Fruit fly (Drosophila melanogaster): ENCODE data around the gene sina.
A peak's percentile ranks its signal among the peaks of the same experiment; 100 is the strongest.

The sina gene

DNA sequence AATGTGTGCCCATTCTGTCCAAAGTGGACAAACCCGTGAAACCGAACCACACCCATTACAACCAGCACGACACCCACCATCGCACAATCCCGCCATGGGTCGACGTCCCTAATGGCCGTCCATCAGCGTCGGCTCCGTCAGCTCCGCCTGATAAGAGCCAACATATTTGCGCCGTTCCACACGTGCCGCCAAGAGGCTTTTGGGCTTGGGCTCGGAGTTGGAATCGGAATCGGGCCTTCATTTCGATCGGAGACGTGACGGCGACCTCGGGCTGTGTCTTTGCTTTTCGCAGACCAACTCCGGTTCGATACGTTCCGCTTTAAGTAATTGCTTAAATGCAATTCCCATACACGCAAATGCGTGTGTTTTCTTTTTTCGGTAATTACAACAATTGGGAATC lies 1.7 kb downstream of the sina start (continued):
- TF ChIP-seq aop (GFP tag; IDR thresholded peaks at IDR 0.05) (no peak), CG18599 (GFP tag; optimal IDR thresholded peaks at IDR 0.05) (no peak), CG7357 (GFP tag; IDR thresholded peaks at IDR 0.05) (no peak), CG4404 (GFP tag; IDR thresholded peaks at IDR 0.05) (no peak), CG10462 (GFP tag; optimal IDR thresholded peaks at IDR 0.05) (no peak), Sox100B (GFP tag; optimal IDR thresholded peaks at IDR 0.05) (no peak), schlank (tag; optimal IDR thresholded peaks at IDR 0.05) (no peak), CG16779 (GFP tag; IDR thresholded peaks at IDR 0.05) (peak; percentile 47; the same call in 1 of the 2 replicates), HHEX (GFP tag; optimal IDR thresholded peaks at IDR 0.05) (no peak), CG14014 (GFP tag; IDR thresholded peaks at IDR 0.05) (no peak), CG2116 (GFP tag; optimal IDR thresholded peaks at IDR 0.05) (no peak), Nf-YB (GFP tag; optimal IDR thresholded peaks at IDR 0.05) (no peak), Hr3 (GFP tag; optimal IDR thresholded peaks at IDR 0.05) (no peak), CHES-1-like (GFP tag; optimal IDR thresholded peaks at IDR 0.05) (no peak), so (GFP tag; IDR thresholded peaks at IDR 0.05) (no peak), zen2 (GFP tag; IDR thresholded peaks at IDR 0.05; ENCODE audit: partially characterized antibody) (no peak), zen (tag; optimal IDR thresholded peaks at IDR 0.05) (no peak), CG14667 (GFP tag; IDR thresholded peaks at IDR 0.05) (no peak)

DNA sequence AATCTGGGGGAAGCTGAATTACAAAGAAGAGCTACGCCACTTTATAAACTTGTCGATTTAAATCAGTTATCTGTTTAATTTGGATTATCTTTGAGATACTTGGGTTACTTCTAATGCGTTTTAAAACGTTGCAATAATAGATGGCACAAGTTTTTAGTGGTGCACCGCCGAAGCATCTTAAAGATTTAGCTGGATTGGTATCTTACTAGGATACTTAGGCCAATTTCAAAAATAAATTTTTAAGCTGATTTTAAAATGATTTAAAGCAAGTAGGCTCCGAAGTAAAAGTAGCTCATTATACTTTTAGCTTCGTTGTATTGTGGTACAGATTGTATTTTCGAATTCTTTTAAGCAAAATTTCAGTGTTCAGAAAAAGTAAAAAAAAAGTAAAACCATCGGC lies 5.2 kb downstream of the sina start, which contains the start of gene sinah:
TSS of gene sinah (plus strand) at position 301 of the 400 bp plus-strand sequence.
- TF ChIP-seq CG17568 (GFP tag; optimal IDR thresholded peaks at IDR 0.05) (no peak), CG17829 (tag; optimal IDR thresholded peaks at IDR 0.05) (no peak), CG15514 (GFP tag; optimal IDR thresholded peaks at IDR 0.05) (no peak), zen2 (GFP tag; IDR thresholded peaks at IDR 0.05; ENCODE audit: partially characterized antibody) (no peak), HHEX (GFP tag; optimal IDR thresholded peaks at IDR 0.05) (no peak), pros (GFP tag; optimal IDR thresholded peaks at IDR 0.05) (no peak), bowl (GFP tag; IDR thresholded peaks at IDR 0.05) (no peak), jing (GFP tag; optimal IDR thresholded peaks at IDR 0.05) (no peak), Sox102F (GFP tag; optimal IDR thresholded peaks at IDR 0.05) (no peak), CG10431 (GFP tag; optimal IDR thresholded peaks at IDR 0.05) (no peak), CG8281 (tag; optimal IDR thresholded peaks at IDR 0.05) (no peak), slp2 (GFP tag; optimal IDR thresholded peaks at IDR 0.05) (no peak)

DNA sequence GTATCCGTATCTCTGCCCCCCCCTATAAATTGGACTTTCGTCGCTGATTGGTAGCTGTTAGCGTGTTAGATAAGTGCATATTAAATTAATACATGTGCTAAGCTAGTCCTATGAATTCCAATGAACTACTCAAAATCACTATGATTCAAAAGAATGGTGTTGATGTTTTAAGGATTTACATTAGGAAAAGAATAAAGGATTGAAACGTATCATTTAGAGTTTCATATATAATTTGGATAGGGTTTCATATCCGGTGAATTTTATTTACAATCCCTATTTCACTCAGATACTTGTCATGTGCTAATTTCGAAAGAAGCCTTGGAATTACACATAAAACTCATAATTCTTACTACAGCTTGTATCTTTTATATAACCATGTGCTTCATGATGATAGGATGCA lies 6.8 kb downstream of the sina start, which contains the start of gene CG13029:
TSS of gene CG13029 (plus strand) at position 301 of the 400 bp plus-strand sequence.
- peak in 1 of 2 experiments; percentile 5 for TF ChIP-seq Pdp1 (GFP tag; optimal IDR thresholded peaks at IDR 0.05)
- TF ChIP-seq emc (GFP tag; optimal IDR thresholded peaks at IDR 0.05): no peak

DNA sequence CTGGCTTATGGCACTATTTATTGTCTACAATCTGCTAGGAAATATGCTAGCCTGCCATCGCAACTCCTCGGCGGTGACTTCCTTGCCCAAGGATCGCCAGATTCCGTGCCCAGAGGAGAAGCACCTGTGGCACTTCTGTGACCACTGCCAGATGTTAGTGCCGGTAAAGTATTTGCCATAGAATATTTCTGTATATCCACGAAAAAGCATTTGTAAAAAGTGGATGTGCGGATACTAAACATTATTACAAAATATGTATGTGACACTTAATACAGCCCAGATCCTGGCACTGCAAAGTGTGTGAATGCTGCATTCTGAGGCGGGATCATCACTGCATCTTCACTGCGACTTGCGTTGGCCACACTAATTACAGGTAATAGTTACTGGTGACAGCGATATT lies 7.3 kb downstream of the sina start:
- 0 out of 3 replicates have a peak, but pooled peaks have one; percentile 27 for TF ChIP-seq CG17361 (GFP tag; IDR thresholded peaks at IDR 0.05)
- TF ChIP-seq Lhr (GFP tag; optimal IDR thresholded peaks at IDR 0.05): peak; percentile 11
- peak; percentile 36 for TF ChIP-seq BEAF-32 (GFP tag; optimal IDR thresholded peaks at IDR 0.05)
- no peak for TF ChIP-seq Dip2 (GFP tag; IDR thresholded peaks at IDR 0.05)
- TF ChIP-seq Trl (optimal IDR thresholded peaks at IDR 0.05): no peak
- TF ChIP-seq Trl (GFP tag; optimal IDR thresholded peaks at IDR 0.05): no peak
- no peak for TF ChIP-seq CG10321 (GFP tag; IDR thresholded peaks at IDR 0.05)
- peak; percentile 63 for TF ChIP-seq CG17802 (tag; optimal IDR thresholded peaks at IDR 0.05)
- no peak for TF ChIP-seq Pdp1 (GFP tag; optimal IDR thresholded peaks at IDR 0.05)
- TF ChIP-seq knrl (GFP tag; IDR thresholded peaks at IDR 0.05; ENCODE audit: partially characterized antibody): no peak
- TF ChIP-seq Hand (GFP tag; optimal IDR thresholded peaks at IDR 0.05): no peak
- TF ChIP-seq Sin3A (optimal IDR thresholded peaks at IDR 0.05): peak; percentile 74
- TF ChIP-seq CG9797 (GFP tag; optimal IDR thresholded peaks at IDR 0.05): peak; percentile 54
- peak; percentile 31 for TF ChIP-seq Sry-δ (GFP tag; optimal IDR thresholded peaks at IDR 0.05)
- no peak for TF ChIP-seq ken (GFP tag; IDR thresholded peaks at IDR 0.05)
- peak; percentile 8 for TF ChIP-seq CG33213 (GFP tag; optimal IDR thresholded peaks at IDR 0.05)
- TF ChIP-seq gce (GFP tag; IDR thresholded peaks at IDR 0.05): no peak
- TF ChIP-seq CG6791 (GFP tag; IDR thresholded peaks at IDR 0.05; ENCODE audit: partially characterized antibody): peak; percentile 45; the same call in 1 of the 3 replicates
- peak; percentile 50 for TF ChIP-seq Elba2 (GFP tag; optimal IDR thresholded peaks at IDR 0.05)
